Worm (Caenorhabditis elegans) whole organism, early embryonic: ENCODE measurements around the gene T11F9.22.

Experiments used
- B0310.2 ChIP-seq: sonication (generic microtip); optimal IDR thresholded peaks from 2 replicates; lab custom pipeline; 2016; ENCODE audit warnings: mild to moderate bottlenecking, missing genetic modification characterization, missing compliant biosample characterization
- F13C5.2 ChIP-seq: sonication (generic microtip); optimal IDR thresholded peaks from 2 replicates; lab custom pipeline; 2017; ENCODE audit warnings: mild to moderate bottlenecking, missing genetic modification characterization, inconsistent platforms, missing compliant biosample characterization
- aly-1 ChIP-seq: sonication (generic microtip); optimal IDR thresholded peaks from 2 replicates; lab custom pipeline; 2016; ENCODE audit warnings: missing genetic modification characterization, missing compliant biosample characterization
- ama-1 ChIP-seq: fragments of 150-350 bp; optimal IDR thresholded peaks from 2 replicates; lab custom pipeline; 2014
- ceh-13 ChIP-seq: fragments of 200-800 bp; sonication (Bioruptor generic); optimal IDR thresholded peaks from 2 replicates; lab custom pipeline; 2018; ENCODE audit warnings: mild to moderate bottlenecking, missing genetic modification characterization, missing compliant biosample characterization
- ceh-36 ChIP-seq: sonication (generic microtip); optimal IDR thresholded peaks from 2 replicates; lab custom pipeline; 2016; ENCODE audit warnings: missing genetic modification characterization, inconsistent platforms, missing compliant biosample characterization
- ets-7 ChIP-seq: sonication (generic microtip); optimal IDR thresholded peaks from 2 replicates; lab custom pipeline; 2016; ENCODE audit warnings: missing genotype, missing genetic modification characterization, missing compliant biosample characterization
- flt-1 ChIP-seq: fragments of 200-800 bp; sonication (Bioruptor generic); IDR thresholded peaks from 2 replicates; pipeline ENCODE4 v1.3.6; 2022; ENCODE audit warnings: missing genetic modification characterization, missing compliant biosample characterization
- hmbx-1 ChIP-seq: sonication (generic microtip); optimal IDR thresholded peaks from 2 replicates; lab custom pipeline; 2016; ENCODE audit warnings: mild to moderate bottlenecking, missing genetic modification characterization, missing compliant biosample characterization
- hmg-4 ChIP-seq: fragments of 200-800 bp; sonication (Bioruptor generic); optimal IDR thresholded peaks from 2 replicates; lab custom pipeline; 2018; ENCODE audit warnings: mild to moderate bottlenecking, missing genetic modification characterization, missing compliant biosample characterization
- hnd-1 ChIP-seq: sonication (generic microtip); optimal IDR thresholded peaks from 2 replicates; lab custom pipeline; 2016; ENCODE audit warnings: missing genetic modification characterization, missing compliant biosample characterization
- pes-1 ChIP-seq: fragments of 200-800 bp; sonication (Bioruptor generic); IDR thresholded peaks from 2 replicates; pipeline ENCODE4 v1.3.6; 2022; ENCODE audit warnings: missing genetic modification reagents, missing genetic modification characterization, missing compliant biosample characterization
- scrt-1 ChIP-seq: fragments of 200-800 bp; sonication (Bioruptor generic); IDR thresholded peaks from 2 replicates; pipeline ENCODE4 v1.3.6; 2022; ENCODE audit warnings: missing genetic modification characterization, missing compliant biosample characterization
- sea-1 ChIP-seq: fragments of 200-800 bp; sonication (Bioruptor generic); conservative IDR thresholded peaks from 2 replicates; pipeline ENCODE4 v1.3.6; 2022; ENCODE audit warnings: missing genetic modification characterization, missing compliant biosample characterization
- tbx-11 ChIP-seq: fragments of 200-800 bp; sonication (Bioruptor generic); IDR thresholded peaks from 2 replicates; pipeline ENCODE4 v1.3.6; 2022; ENCODE audit warnings: missing genetic modification characterization, missing compliant biosample characterization
- tbx-37 ChIP-seq: fragments of 200-800 bp; sonication (Bioruptor generic); conservative IDR thresholded peaks from 2 replicates; pipeline ENCODE4 v1.3.6; 2022; ENCODE audit warnings: missing genetic modification reagents, missing genetic modification characterization, missing compliant biosample characterization
- tra-4 ChIP-seq: sonication (generic microtip); optimal IDR thresholded peaks from 2 replicates; lab custom pipeline; 2017; ENCODE audit warnings: missing genetic modification characterization, missing compliant biosample characterization

The T11F9.22 gene

ce11 chrV:11446297-11446696 lies 33.2 kb upstream of the T11F9.22 start, which contains the start of gene mig-17:
TSS of gene mig-17 (plus strand) at chrV:11446685.
- TF ChIP-seq aly-1 (tag; lab: Kevin White, UChicago) (no peak), pes-1 (GFP tag; lab: Robert Waterston, UW) (no peak), B0310.2 (no peak), flt-1 (no peak), ceh-36 (tag; lab: Kevin White, UChicago) (no peak), ceh-13 (no peak), scrt-1 (GFP tag; lab: Robert Waterston, UW) (no peak), sea-1 (no peak), hmg-4 (GFP tag; lab: Kevin White, UChicago) (no peak), ets-7 (tag; lab: Kevin White, UChicago) (no peak), ama-1 (no peak), tbx-11 (no peak), hmbx-1 (tag; lab: Kevin White, UChicago) (no peak), F13C5.2 (no peak)

DNA sequence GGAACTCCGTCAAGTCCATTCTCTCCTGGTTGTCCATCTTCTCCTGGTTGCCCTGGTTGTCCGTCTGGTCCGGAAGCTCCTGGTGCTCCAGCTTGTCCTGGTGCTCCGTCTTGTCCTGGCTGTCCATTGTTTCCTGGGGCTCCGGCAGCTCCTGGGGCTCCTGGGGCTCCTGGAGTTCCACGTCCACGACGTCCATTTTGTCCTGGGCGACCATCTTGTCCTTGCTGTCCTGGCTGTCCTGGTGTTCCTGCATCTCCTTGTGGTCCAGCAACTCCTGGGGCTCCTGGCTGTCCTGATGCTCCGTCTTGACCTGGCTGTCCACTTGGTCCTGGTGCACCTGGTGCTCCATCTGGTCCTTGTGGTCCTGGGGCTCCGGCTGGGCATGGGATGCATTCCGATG lies 30.1 kb upstream of the T11F9.22 start:
- TF ChIP-seq tra-4 (tag; lab: Kevin White, UChicago) (no peak), ets-7 (tag; lab: Kevin White, UChicago) (no peak), flt-1 (no peak), ceh-13 (no peak), B0310.2 (no peak), ama-1 (no peak), pes-1 (GFP tag; lab: Robert Waterston, UW) (no peak), tbx-37 (GFP tag; lab: Robert Waterston, UW) (no peak), hmbx-1 (tag; lab: Kevin White, UChicago) (no peak)

- no peak for TF ChIP-seq hmbx-1 (tag; lab: Kevin White, UChicago)
- no peak for TF ChIP-seq sea-1
- no peak for TF ChIP-seq tra-4 (tag; lab: Kevin White, UChicago)
- TF ChIP-seq tbx-37 (GFP tag; lab: Robert Waterston, UW) = no peak
- no peak for TF ChIP-seq ceh-13
- TF ChIP-seq ama-1 = no peak
- no peak for TF ChIP-seq B0310.2
- TF ChIP-seq F13C5.2 = no peak
- TF ChIP-seq flt-1 = no peak
- TF ChIP-seq ets-7 (tag; lab: Kevin White, UChicago) = no peak
- TF ChIP-seq pes-1 (GFP tag; lab: Robert Waterston, UW) = no peak
- no peak for TF ChIP-seq tbx-11
- no peak for TF ChIP-seq hnd-1
- no peak for TF ChIP-seq ceh-36 (tag; lab: Kevin White, UChicago)
- TF ChIP-seq aly-1 (tag; lab: Kevin White, UChicago) = no peak
- TF ChIP-seq hmg-4 (GFP tag; lab: Kevin White, UChicago) = no peak
- no peak for TF ChIP-seq scrt-1 (GFP tag; lab: Robert Waterston, UW)
Observed at ce11 chrV:11450257-11450656, 29.2 kb upstream of the T11F9.22 start, which contains the start of gene col-156. TSS of gene col-156 (minus strand) at chrV:11450357.

DNA sequence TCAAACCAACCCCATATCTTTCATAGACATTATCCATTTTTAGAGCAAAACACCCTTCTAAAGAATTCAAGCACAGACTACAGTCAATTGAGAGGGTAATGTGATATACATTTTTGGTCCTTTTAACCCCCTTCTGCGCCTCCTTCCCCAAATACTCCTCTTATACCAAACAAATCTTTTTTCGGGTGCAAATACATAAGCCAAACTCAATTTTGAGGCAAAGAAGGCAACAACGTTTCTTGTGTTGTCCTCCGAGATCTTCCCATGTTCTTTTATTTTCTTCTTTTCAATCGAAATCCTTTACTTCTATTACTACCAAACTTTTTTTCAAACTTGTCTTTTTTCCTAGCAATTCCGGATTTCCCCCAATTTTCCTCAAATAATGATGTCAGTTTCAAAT lies 24.6 kb upstream of the T11F9.22 start:
- no peak for TF ChIP-seq ets-7 (tag; lab: Kevin White, UChicago)
- TF ChIP-seq pes-1 (GFP tag; lab: Robert Waterston, UW) = no peak
- TF ChIP-seq flt-1 = no peak
- TF ChIP-seq hnd-1 = no peak
- no peak for TF ChIP-seq tbx-37 (GFP tag; lab: Robert Waterston, UW)
- TF ChIP-seq aly-1 (tag; lab: Kevin White, UChicago) = no peak
- TF ChIP-seq B0310.2 = no peak
- no peak for TF ChIP-seq ama-1
- TF ChIP-seq scrt-1 (GFP tag; lab: Robert Waterston, UW) = no peak
- no peak for TF ChIP-seq sea-1
- no peak for TF ChIP-seq ceh-36 (tag; lab: Kevin White, UChicago)
- no peak for TF ChIP-seq F13C5.2
- no peak for TF ChIP-seq hmbx-1 (tag; lab: Kevin White, UChicago)

ce11 chrV:11459255-11459654 lies 20.3 kb upstream of the T11F9.22 start, which contains the start of gene T11F9.1:
TSS of gene T11F9.1 (plus strand) at chrV:11459555.
- TF ChIP-seq ets-7 (tag; lab: Kevin White, UChicago) = no peak
- no peak for TF ChIP-seq ceh-13
- TF ChIP-seq hnd-1 = no peak
- TF ChIP-seq F13C5.2 = no peak
- no peak for TF ChIP-seq pes-1 (GFP tag; lab: Robert Waterston, UW)
- TF ChIP-seq scrt-1 (GFP tag; lab: Robert Waterston, UW) = no peak
- TF ChIP-seq tbx-37 (GFP tag; lab: Robert Waterston, UW) = no peak
- no peak for TF ChIP-seq hmg-4 (GFP tag; lab: Kevin White, UChicago)

DNA sequence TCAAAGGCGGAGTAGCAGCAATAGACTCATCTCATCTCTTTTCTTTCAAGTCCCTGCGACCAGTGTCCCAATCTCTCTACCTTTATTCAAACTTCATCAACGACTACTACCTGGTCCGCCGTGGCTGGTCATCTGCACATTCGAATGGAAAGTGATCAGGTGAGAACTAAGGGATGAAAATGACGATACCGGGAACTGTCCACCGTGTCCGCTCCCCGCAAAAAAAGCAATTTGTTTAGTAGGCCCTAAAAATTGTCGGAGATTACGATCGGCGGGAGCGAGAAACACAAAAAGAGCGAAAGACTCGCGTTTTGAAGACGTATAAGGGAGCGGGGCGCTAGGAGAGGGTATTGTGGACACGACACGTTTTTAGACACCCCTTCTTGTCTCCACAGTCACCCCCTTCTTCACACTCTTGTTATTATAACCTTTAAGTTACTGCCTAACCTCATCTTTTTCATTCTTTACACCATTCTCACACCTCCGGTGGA lies 16.5 kb upstream of the T11F9.22 start, which contains the start of gene zipt-16:
Gene zipt-16 (plus strand): TSS at position 51 of the 491 bp plus-strand sequence.
- no peak for TF ChIP-seq hmbx-1 (tag; lab: Kevin White, UChicago)
- TF ChIP-seq pes-1 (GFP tag; lab: Robert Waterston, UW) = no peak
- TF ChIP-seq hmg-4 (GFP tag; lab: Kevin White, UChicago) = no peak

DNA sequence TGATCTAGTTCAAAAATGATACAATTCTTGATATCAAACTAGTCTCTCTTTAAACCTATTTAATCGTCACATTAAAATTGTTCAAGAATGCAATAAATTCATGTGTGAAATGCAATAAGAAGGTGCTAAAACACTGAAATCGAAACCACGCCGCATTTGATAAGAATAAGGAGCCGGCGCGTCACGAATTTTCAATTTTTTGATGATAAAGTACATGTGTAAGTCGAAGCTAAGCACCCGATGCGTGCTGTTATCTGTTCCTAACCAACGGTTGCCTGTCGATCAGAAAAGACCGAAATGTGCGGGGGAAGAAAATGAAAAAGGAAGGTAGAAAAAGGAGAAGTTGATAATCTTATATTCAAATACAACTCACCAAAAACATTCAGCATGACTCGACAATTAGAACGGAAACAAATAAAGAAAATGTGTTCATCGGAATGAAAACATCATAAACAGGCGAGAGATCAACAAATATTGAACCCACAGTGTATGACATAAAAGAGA lies 9.2 kb upstream of the T11F9.22 start, which contains the start of gene aat-6:
Gene aat-6 (minus strand): TSS at position 454 of the 504 bp plus-strand sequence.
- TF ChIP-seq sea-1 = no peak
- no peak for TF ChIP-seq ceh-36 (tag; lab: Kevin White, UChicago)
- TF ChIP-seq tbx-11 = no peak
- TF ChIP-seq ama-1 = no peak
- TF ChIP-seq aly-1 (tag; lab: Kevin White, UChicago) = no peak
- TF ChIP-seq pes-1 (GFP tag; lab: Robert Waterston, UW) = no peak
- no peak for TF ChIP-seq hnd-1
- no peak for TF ChIP-seq hmbx-1 (tag; lab: Kevin White, UChicago)
- no peak for TF ChIP-seq hmg-4 (GFP tag; lab: Kevin White, UChicago)
- no peak for TF ChIP-seq B0310.2
- TF ChIP-seq tra-4 (tag; lab: Kevin White, UChicago) = no peak
- no peak for TF ChIP-seq ets-7 (tag; lab: Kevin White, UChicago)

ce11 chrV:11472209-11472608 lies 7.3 kb upstream of the T11F9.22 start, which contains the start of the genes nas-20 and nas-21:
TSS of gene nas-20 (minus strand) at chrV:11472309.
TSS of gene nas-21 (plus strand) at chrV:11472564.
- no peak for TF ChIP-seq hnd-1
- no peak for TF ChIP-seq ceh-13
- TF ChIP-seq tbx-37 (GFP tag; lab: Robert Waterston, UW) = no peak
- no peak for TF ChIP-seq B0310.2
- no peak for TF ChIP-seq ets-7 (tag; lab: Kevin White, UChicago)
- TF ChIP-seq ama-1 = no peak
- no peak for TF ChIP-seq scrt-1 (GFP tag; lab: Robert Waterston, UW)
- no peak for TF ChIP-seq sea-1
- no peak for TF ChIP-seq flt-1
- TF ChIP-seq F13C5.2 = no peak
- TF ChIP-seq hmbx-1 (tag; lab: Kevin White, UChicago) = no peak
- TF ChIP-seq tbx-11 = no peak
- TF ChIP-seq hmg-4 (GFP tag; lab: Kevin White, UChicago) = no peak
- TF ChIP-seq pes-1 (GFP tag; lab: Robert Waterston, UW) = no peak
- TF ChIP-seq ceh-36 (tag; lab: Kevin White, UChicago) = no peak
